Worm (Caenorhabditis elegans) whole organism, late embryonic: ENCODE measurements around the gene srw-117.

Experiments
- dmd-4 ChIP-seq: sonication (generic microtip); optimal IDR thresholded peaks from 2 replicates; lab custom pipeline; 2016; ENCODE audit warnings: borderline replicate concordance, missing genetic modification characterization, missing compliant biosample characterization
- eyg-1 ChIP-seq: sonication (generic microtip); optimal IDR thresholded peaks from 2 replicates; lab custom pipeline; 2016; ENCODE audit warnings: missing genotype, missing genetic modification characterization, missing compliant biosample characterization
- fax-1 ChIP-seq: sonication (generic microtip); optimal IDR thresholded peaks from 2 replicates; lab custom pipeline; 2016; ENCODE audit warnings: missing genotype, missing genetic modification characterization, missing compliant biosample characterization
- hlh-30 ChIP-seq: sonication (generic microtip); optimal IDR thresholded peaks from 2 replicates; lab custom pipeline; 2017; ENCODE audit warnings: antibody characterized with exemption, missing genetic modification characterization, missing compliant biosample characterization; ENCODE audit not compliant: insufficient read depth
- unc-86 ChIP-seq: sonication (generic microtip); optimal IDR thresholded peaks from 2 replicates; lab custom pipeline; 2016; ENCODE audit warnings: missing genetic modification characterization, missing compliant biosample characterization
- zip-5 ChIP-seq: sonication (generic microtip); optimal IDR thresholded peaks from 2 replicates; lab custom pipeline; 2016; ENCODE audit warnings: missing genetic modification characterization, missing compliant biosample characterization

DNA sequence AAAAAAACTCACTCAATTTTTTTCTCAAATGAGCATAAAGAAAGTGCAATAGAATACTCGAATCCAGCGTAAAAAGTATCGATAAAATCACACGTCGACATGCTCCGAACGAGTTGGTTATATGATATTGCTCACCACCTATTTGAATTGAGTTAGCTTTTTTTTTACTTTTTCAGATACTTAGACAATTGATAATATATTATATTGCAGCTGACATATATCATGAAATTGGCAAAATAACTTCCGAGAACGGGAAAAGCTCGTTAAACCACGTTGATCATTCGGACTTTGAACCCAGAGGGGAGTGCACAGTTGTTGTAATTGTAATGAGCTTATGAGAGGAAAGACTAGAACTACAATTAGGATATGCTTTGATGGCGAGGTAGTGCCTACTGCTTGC is 27.2 kb upstream of the srw-117 start, which contains the start of gene srw-136:
- no peak for TF ChIP-seq fax-1 (tag; lab: Kevin White, UChicago)
- TF ChIP-seq eyg-1 (tag; lab: Kevin White, UChicago) = no peak
- no peak for TF ChIP-seq unc-86 (tag; lab: Kevin White, UChicago)
- TF ChIP-seq hlh-30 = no peak
- no peak for TF ChIP-seq zip-5
- no peak for TF ChIP-seq dmd-4 (tag; lab: Kevin White, UChicago)
